Worm (Caenorhabditis elegans) whole organism, L3 larva: ENCODE results near the gene mct-6.

Source experiments
- R02D3.7 ChIP-seq: fragments of 150-350 bp; optimal IDR thresholded peaks from 2 replicates; lab custom pipeline; 2014; ENCODE audit warnings: missing biosample characterization, missing genetic modification characterization
- ZK546.5 ChIP-seq: sonication (generic microtip); optimal IDR thresholded peaks from 2 replicates; lab custom pipeline; 2017; ENCODE audit warnings: missing biosample characterization, missing genetic modification characterization
- aly-2 ChIP-seq: fragments of 150-350 bp; optimal IDR thresholded peaks from 2 replicates; lab custom pipeline; 2014; ENCODE audit warnings: missing biosample characterization, missing genetic modification characterization
- ama-1 ChIP-seq: fragments of 150-350 bp; optimal IDR thresholded peaks from 2 replicates; lab custom pipeline; 2018
- ceh-16 ChIP-seq: sonication (generic microtip); optimal IDR thresholded peaks from 2 replicates; lab custom pipeline; 2017; ENCODE audit warnings: missing biosample characterization, missing genetic modification characterization
- ceh-28 ChIP-seq: fragments of 150-350 bp; optimal IDR thresholded peaks from 2 replicates; lab custom pipeline; 2014; ENCODE audit warnings: missing biosample characterization, missing genetic modification reagents, missing genetic modification characterization
- ceh-82 ChIP-seq: fragments of 150-350 bp; optimal IDR thresholded peaks from 2 replicates; lab custom pipeline; 2014; ENCODE audit warnings: missing biosample characterization, missing genetic modification characterization
- ceh-9 ChIP-seq: sonication (generic microtip); optimal IDR thresholded peaks from 2 replicates; lab custom pipeline; 2018; ENCODE audit warnings: missing biosample characterization, missing genetic modification characterization
- daf-12 ChIP-seq: fragments of 150-350 bp; optimal IDR thresholded peaks from 2 replicates; lab custom pipeline; 2014; ENCODE audit warnings: missing biosample characterization, missing genetic modification reagents, missing genetic modification characterization
- egl-27 ChIP-seq: sonication (generic microtip); optimal IDR thresholded peaks from 4 replicates; lab custom pipeline; 2017; ENCODE audit warnings: missing biosample characterization, missing genetic modification reagents, missing genetic modification characterization
- egl-5 ChIP-seq: fragments of 150-350 bp; optimal IDR thresholded peaks from 2 replicates; lab custom pipeline; 2017; ENCODE audit warnings: missing biosample characterization, missing genetic modification reagents, missing genetic modification characterization, inconsistent platforms
- elt-1 ChIP-seq: fragments of 150-350 bp; optimal IDR thresholded peaks from 2 replicates; lab custom pipeline; 2014; ENCODE audit warnings: missing biosample characterization, missing genetic modification characterization
- elt-2 ChIP-seq: sonication (generic microtip); optimal IDR thresholded peaks from 2 replicates; lab custom pipeline; 2016; ENCODE audit warnings: missing genetic modification reagents, mild to moderate bottlenecking, missing genetic modification characterization, missing compliant biosample characterization
- elt-3 ChIP-seq, 3 experiments: fragments of 150-350 bp in 1 of 3; sonication (generic microtip) in 2 of 3; optimal IDR thresholded peaks; 2 replicates in 2 of 3; 4 replicates in 1 of 3; lab custom pipeline; 2014 to 2017; ENCODE audit warnings: missing biosample characterization in 3 of 3, missing genetic modification characterization in 3 of 3
- eor-1 ChIP-seq, 2 experiments: fragments of 150-350 bp; optimal IDR thresholded peaks; 2 replicates each; lab custom pipeline; 2014 to 2018; ENCODE audit warnings: missing biosample characterization in 2 of 2, missing genetic modification characterization in 2 of 2
- fkh-10 ChIP-seq: sonication (generic microtip); optimal IDR thresholded peaks from 2 replicates; lab custom pipeline; 2017; ENCODE audit warnings: missing biosample characterization, missing genetic modification reagents, missing genetic modification characterization
- fkh-2 ChIP-seq: fragments of 150-350 bp; optimal IDR thresholded peaks from 2 replicates; lab custom pipeline; 2014; ENCODE audit warnings: missing biosample characterization, missing genetic modification reagents, missing genetic modification characterization
- fos-1 ChIP-seq: fragments of 150-350 bp; optimal IDR thresholded peaks from 2 replicates; lab custom pipeline; 2014; ENCODE audit warnings: missing biosample characterization, missing genetic modification characterization
- hmg-11 ChIP-seq: sonication (generic microtip); optimal IDR thresholded peaks from 2 replicates; lab custom pipeline; 2016; ENCODE audit warnings: missing genetic modification characterization, missing compliant biosample characterization
- jun-1 ChIP-seq: fragments of 150-350 bp; optimal IDR thresholded peaks from 2 replicates; lab custom pipeline; 2014; ENCODE audit warnings: missing biosample characterization, missing genetic modification reagents, missing genetic modification characterization
- lin-15B ChIP-seq: fragments of 150-350 bp; optimal IDR thresholded peaks from 2 replicates; lab custom pipeline; 2014; ENCODE audit warnings: missing biosample characterization, missing genetic modification characterization
- lin-39 ChIP-seq: fragments of 150-350 bp; optimal IDR thresholded peaks from 2 replicates; lab custom pipeline; 2018; ENCODE audit warnings: missing biosample characterization, missing genetic modification reagents, missing genetic modification characterization
- lsy-12 ChIP-seq: sonication (generic microtip); optimal IDR thresholded peaks from 2 replicates; lab custom pipeline; 2016; ENCODE audit warnings: mild to moderate bottlenecking, missing genetic modification characterization, missing compliant biosample characterization
- mdl-1 ChIP-seq: fragments of 150-350 bp; optimal IDR thresholded peaks from 2 replicates; lab custom pipeline; 2014; ENCODE audit warnings: missing biosample characterization, missing genetic modification characterization
- mml-1 ChIP-seq: fragments of 150-350 bp; sonication (generic microtip); optimal IDR thresholded peaks from 3 replicates; lab custom pipeline; 2014; ENCODE audit warnings: missing biosample characterization, missing genetic modification characterization
- nfya-1 ChIP-seq: sonication (generic microtip); optimal IDR thresholded peaks from 2 replicates; lab custom pipeline; 2017; ENCODE audit warnings: missing genetic modification characterization, mild to moderate bottlenecking, missing compliant biosample characterization, antibody characterized with exemption, moderate library complexity; ENCODE audit not compliant: insufficient read depth
- nhr-11 ChIP-seq: fragments of 150-350 bp; optimal IDR thresholded peaks from 2 replicates; lab custom pipeline; 2014; ENCODE audit warnings: missing biosample characterization, missing genetic modification characterization
- nhr-12 ChIP-seq: fragments of 150-350 bp; optimal IDR thresholded peaks from 2 replicates; lab custom pipeline; 2014; ENCODE audit warnings: missing biosample characterization, missing genetic modification characterization
- nhr-23 ChIP-seq: fragments of 150-350 bp; optimal IDR thresholded peaks from 2 replicates; lab custom pipeline; 2014; ENCODE audit warnings: missing biosample characterization, missing genetic modification reagents, missing genetic modification characterization
- nhr-237 ChIP-seq: fragments of 150-350 bp; optimal IDR thresholded peaks from 2 replicates; lab custom pipeline; 2014; ENCODE audit warnings: missing biosample characterization, missing genetic modification characterization
- nhr-25 ChIP-seq: sonication (generic microtip); optimal IDR thresholded peaks from 2 replicates; lab custom pipeline; 2017; ENCODE audit warnings: missing biosample characterization, missing genetic modification characterization
- nhr-28 ChIP-seq: fragments of 150-350 bp; optimal IDR thresholded peaks from 2 replicates; lab custom pipeline; 2014; ENCODE audit warnings: missing biosample characterization, missing genetic modification characterization
- nhr-43 ChIP-seq: sonication (generic microtip); optimal IDR thresholded peaks from 2 replicates; lab custom pipeline; 2016; ENCODE audit warnings: mild to moderate bottlenecking, missing genetic modification characterization, missing compliant biosample characterization; ENCODE audit not compliant: poor library complexity, severe bottlenecking
- nhr-67 ChIP-seq: fragments of 150-350 bp; optimal IDR thresholded peaks from 2 replicates; lab custom pipeline; 2014; ENCODE audit warnings: missing biosample characterization, missing genetic modification characterization
- nhr-76 ChIP-seq: fragments of 150-350 bp; sonication (generic microtip); optimal IDR thresholded peaks from 5 replicates; lab custom pipeline; 2014; ENCODE audit warnings: missing biosample characterization, missing genetic modification characterization
- nhr-77 ChIP-seq: fragments of 150-350 bp; optimal IDR thresholded peaks from 2 replicates; lab custom pipeline; 2014; ENCODE audit warnings: missing biosample characterization, missing genetic modification characterization
- pha-4 ChIP-seq: fragments of 150-350 bp; optimal IDR thresholded peaks from 2 replicates; lab custom pipeline; 2014; ENCODE audit warnings: missing biosample characterization, missing genetic modification reagents, missing genetic modification characterization
- pqm-1 ChIP-seq: fragments of 150-350 bp; optimal IDR thresholded peaks from 2 replicates; lab custom pipeline; 2017; ENCODE audit warnings: missing biosample characterization, missing genetic modification characterization, inconsistent platforms
- sea-2 ChIP-seq: fragments of 150-350 bp; sonication (generic microtip); optimal IDR thresholded peaks from 4 replicates; lab custom pipeline; 2014; ENCODE audit warnings: missing biosample characterization, missing genetic modification reagents, missing genetic modification characterization
- skn-1 ChIP-seq: fragments of 150-350 bp; optimal IDR thresholded peaks from 2 replicates; lab custom pipeline; 2014; ENCODE audit warnings: missing biosample characterization, missing genetic modification characterization
- snpc-4 ChIP-seq: fragments of 150-350 bp; optimal IDR thresholded peaks from 2 replicates; lab custom pipeline; 2014; ENCODE audit warnings: missing biosample characterization, missing genetic modification characterization
- tbx-2 ChIP-seq: sonication (generic microtip); optimal IDR thresholded peaks from 2 replicates; lab custom pipeline; 2016; ENCODE audit warnings: mild to moderate bottlenecking, missing genetic modification characterization, missing compliant biosample characterization
- unc-39 ChIP-seq: sonication (generic microtip); optimal IDR thresholded peaks from 4 replicates; lab custom pipeline; 2017; ENCODE audit warnings: missing biosample characterization, missing genetic modification characterization
- unc-62 ChIP-seq: fragments of 150-350 bp; sonication (generic microtip); optimal IDR thresholded peaks from 4 replicates; lab custom pipeline; 2014; ENCODE audit warnings: missing biosample characterization, missing genetic modification reagents, missing genetic modification characterization
- zag-1 ChIP-seq: fragments of 150-350 bp; optimal IDR thresholded peaks from 2 replicates; lab custom pipeline; 2014; ENCODE audit warnings: missing biosample characterization, missing genetic modification characterization
- ztf-11 ChIP-seq: fragments of 150-350 bp; optimal IDR thresholded peaks from 2 replicates; lab custom pipeline; 2014; ENCODE audit warnings: missing biosample characterization, missing genetic modification characterization
- ztf-4 ChIP-seq: fragments of 150-350 bp; optimal IDR thresholded peaks from 2 replicates; lab custom pipeline; 2014; ENCODE audit warnings: missing biosample characterization, missing genetic modification characterization

The mct-6 gene

DNA sequence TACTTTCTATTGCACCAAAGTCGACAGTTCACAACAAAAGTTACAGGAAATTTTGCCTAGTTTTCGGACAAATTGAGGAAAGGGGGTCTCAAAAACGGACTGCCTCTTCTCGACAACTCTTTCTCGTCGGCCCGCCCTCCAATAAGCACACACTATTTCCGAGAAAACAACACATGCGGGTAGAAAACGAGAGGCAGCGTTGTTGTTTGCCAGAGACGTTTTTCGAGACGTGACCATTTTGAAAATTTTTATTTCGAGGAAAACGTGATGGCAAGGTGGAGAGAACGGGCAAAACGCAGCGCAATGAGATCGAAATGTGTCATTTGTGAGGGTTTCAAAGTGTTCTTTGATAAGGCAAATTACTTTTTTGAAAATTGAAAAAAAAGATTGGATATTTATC is 23.2 kb upstream of the mct-6 start:
- TF ChIP-seq nhr-25 (tag; lab: Kevin White, UChicago) = no peak
- TF ChIP-seq fkh-2 (tag; lab: Kevin White, UChicago) = no peak
- no peak for TF ChIP-seq ZK546.5
- peak; percentile 21 for TF ChIP-seq hmg-11 (tag; lab: Kevin White, UChicago)
- no peak for TF ChIP-seq nhr-23 (tag; lab: Kevin White, UChicago)
- no peak for TF ChIP-seq mdl-1 (tag; lab: Kevin White, UChicago)
- TF ChIP-seq aly-2 (tag; lab: Kevin White, UChicago) = no peak
- TF ChIP-seq nfya-1 (tag; lab: Kevin White, UChicago) = peak; percentile 49
- peak; percentile 18 for TF ChIP-seq elt-2 (tag; lab: Kevin White, UChicago)
- TF ChIP-seq pqm-1 (tag; lab: Kevin White, UChicago) = no peak
- TF ChIP-seq zag-1 (tag; lab: Kevin White, UChicago) = no peak
- TF ChIP-seq R02D3.7 = no peak
- no peak for TF ChIP-seq nhr-11 (tag; lab: Kevin White, UChicago)
- TF ChIP-seq fkh-10 (GFP tag; lab: Kevin White, UChicago) = no peak
- no peak for TF ChIP-seq mml-1 (tag; lab: Kevin White, UChicago)
- no peak for TF ChIP-seq lsy-12 (tag; lab: Kevin White, UChicago)
- TF ChIP-seq ceh-82 (tag; lab: Kevin White, UChicago) = no peak
- TF ChIP-seq ztf-4 (tag; lab: Kevin White, UChicago) = no peak
- TF ChIP-seq daf-12 (tag; lab: Kevin White, UChicago) = no peak
- TF ChIP-seq sea-2 (GFP tag; lab: Kevin White, UChicago) = no peak
- no peak for TF ChIP-seq jun-1 (tag; lab: Kevin White, UChicago)
- peak; percentile 57 for TF ChIP-seq pha-4
- no peak for TF ChIP-seq fos-1 (tag; lab: Kevin White, UChicago)
- TF ChIP-seq nhr-67 = no peak
- no peak for TF ChIP-seq skn-1 (tag; lab: Kevin White, UChicago)
- peak; percentile 56 for TF ChIP-seq lin-39 (tag; lab: Kevin White, UChicago)
- no peak for TF ChIP-seq elt-1 (tag; lab: Kevin White, UChicago)
- no peak for TF ChIP-seq eor-1 (tag; optimal IDR thresholded peaks at IDR 0.05; lab: Kevin White, UChicago)
- TF ChIP-seq nhr-12 = no peak
- no peak for TF ChIP-seq unc-39 (tag; lab: Kevin White, UChicago)
- TF ChIP-seq ceh-9 (tag; lab: Kevin White, UChicago) = no peak
- no peak for TF ChIP-seq nhr-28 (tag; lab: Kevin White, UChicago)
- TF ChIP-seq egl-5 (tag; lab: Kevin White, UChicago) = no peak
- no peak for TF ChIP-seq lin-15B (tag; lab: Kevin White, UChicago)
- TF ChIP-seq elt-3 (tag; optimal IDR thresholded peaks at IDR 0.05; lab: Kevin White, UChicago) = no peak
- no peak for TF ChIP-seq nhr-77 (tag; lab: Kevin White, UChicago)
- TF ChIP-seq nhr-76 (tag; lab: Kevin White, UChicago) = no peak
- no peak for TF ChIP-seq ztf-11 (tag; lab: Kevin White, UChicago)
- TF ChIP-seq tbx-2 (tag; lab: Kevin White, UChicago) = no peak
- TF ChIP-seq unc-62 (GFP tag; lab: Kevin White, UChicago) = no peak
- TF ChIP-seq ceh-16 (tag; lab: Kevin White, UChicago) = no peak
- TF ChIP-seq ceh-28 (tag; lab: Kevin White, UChicago) = no peak
- TF ChIP-seq nhr-237 (tag; lab: Kevin White, UChicago) = no peak
- peak; percentile 16 for TF ChIP-seq ama-1 (lab: Kevin White, UChicago)
- TF ChIP-seq egl-27 (tag; lab: Kevin White, UChicago) = no peak
- TF ChIP-seq snpc-4 (tag; lab: Kevin White, UChicago) = no peak
- TF ChIP-seq nhr-43 = peak; percentile 65
- TF ChIP-seq, all 47 proteins: peak for 7
